Fruit fly (Drosophila melanogaster) whole organism, embryonic: ENCODE measurements around the gene Atg12.

Experiments used
- CG10147 ChIP-seq: fragments of 200-800 bp; sonication (Bioruptor generic); optimal IDR thresholded peaks from 2 replicates; lab custom pipeline; 2019; ENCODE audit warnings: missing biosample characterization, mild to moderate bottlenecking, missing genetic modification characterization, moderate library complexity
- CG10366 ChIP-seq: fragments of 200-800 bp; sonication (Bioruptor generic); IDR thresholded peaks from 2 replicates; pipeline ENCODE4 v1.3.6; 2022; ENCODE audit warnings: missing biosample characterization, missing genetic modification characterization
- CG13775 ChIP-seq: fragments of 200-800 bp; sonication (Bioruptor generic); optimal IDR thresholded peaks from 3 replicates; lab custom pipeline; 2017; ENCODE audit warnings: missing biosample characterization, mild to moderate bottlenecking, missing genetic modification characterization
- CG15479 ChIP-seq: fragments of 200-800 bp; sonication (Bioruptor generic); optimal IDR thresholded peaks from 3 replicates; lab custom pipeline; 2019; ENCODE audit warnings: missing biosample characterization, mild to moderate bottlenecking, missing genetic modification characterization, moderate library complexity
- CG1602 ChIP-seq: fragments of 200-800 bp; sonication (Bioruptor generic); optimal IDR thresholded peaks from 3 replicates; lab custom pipeline; 2016; ENCODE audit warnings: missing biosample characterization, missing genetic modification characterization
- CG16779 ChIP-seq: fragments of 200-800 bp; sonication (Bioruptor generic); IDR thresholded peaks from 2 replicates; pipeline ENCODE4 v1.3.6; 2022; ENCODE audit warnings: missing biosample characterization, missing genetic modification characterization
- CG2120 ChIP-seq: fragments of 200-800 bp; sonication (Bioruptor generic); optimal IDR thresholded peaks from 3 replicates; lab custom pipeline; 2016; ENCODE audit warnings: missing biosample characterization, missing genetic modification characterization
- CG2199 ChIP-seq: fragments of 200-800 bp; sonication (Bioruptor generic); IDR thresholded peaks from 3 replicates; pipeline ENCODE4 v1.3.6; 2022; ENCODE audit warnings: missing biosample characterization, missing genetic modification characterization
- CG5180 ChIP-seq: fragments of 200-800 bp; sonication (Bioruptor generic); optimal IDR thresholded peaks from 3 replicates; lab custom pipeline; 2017; ENCODE audit warnings: missing biosample characterization, missing genetic modification characterization, mild to moderate bottlenecking, moderate library complexity, missing genetic modification reagents
- CG6254 ChIP-seq: fragments of 200-800 bp; sonication (Bioruptor generic); optimal IDR thresholded peaks from 3 replicates; lab custom pipeline; 2017; ENCODE audit warnings: mild to moderate bottlenecking, missing biosample characterization, missing genetic modification reagents, missing genetic modification characterization
- CG7786 ChIP-seq: fragments of 200-800 bp; sonication (Bioruptor generic); optimal IDR thresholded peaks from 2 replicates; lab custom pipeline; 2016; ENCODE audit warnings: missing biosample characterization, missing genetic modification characterization
- CG8388 ChIP-seq: fragments of 200-800 bp; sonication (Bioruptor generic); optimal IDR thresholded peaks from 2 replicates; lab custom pipeline; 2019; ENCODE audit warnings: missing biosample characterization, mild to moderate bottlenecking, missing genetic modification characterization, moderate library complexity
- CG9727 ChIP-seq: fragments of 200-800 bp; sonication (Bioruptor generic); optimal IDR thresholded peaks from 3 replicates; lab custom pipeline; 2017; ENCODE audit warnings: missing biosample characterization, mild to moderate bottlenecking, missing genetic modification characterization
- CG9876 ChIP-seq: fragments of 200-800 bp; sonication (Bioruptor generic); optimal IDR thresholded peaks from 2 replicates; lab custom pipeline; 2016; ENCODE audit warnings: missing biosample characterization, missing genetic modification characterization
- CrebB ChIP-seq: fragments of 200-800 bp; sonication (Bioruptor generic); optimal IDR thresholded peaks from 3 replicates; lab custom pipeline; 2018; ENCODE audit warnings: missing biosample characterization, mild to moderate bottlenecking, missing genetic modification characterization
- D19A ChIP-seq: fragments of 200-800 bp; optimal IDR thresholded peaks from 3 replicates; lab custom pipeline; 2019; ENCODE audit warnings: missing biosample characterization, mild to moderate bottlenecking, missing genetic modification characterization, moderate library complexity
- Drgx ChIP-seq: fragments of 200-800 bp; sonication (Bioruptor generic); IDR thresholded peaks from 2 replicates; pipeline ENCODE4 v1.3.6; 2022; ENCODE audit warnings: missing biosample characterization, missing genetic modification characterization
- Gsc ChIP-seq: fragments of 200-800 bp; sonication (Bioruptor generic); IDR thresholded peaks from 2 replicates; pipeline ENCODE4 v1.3.6; 2022; ENCODE audit warnings: missing biosample characterization, missing genetic modification characterization
- HmgZ ChIP-seq: fragments of 200-800 bp; sonication (Bioruptor generic); optimal IDR thresholded peaks from 2 replicates; lab custom pipeline; 2018; ENCODE audit warnings: missing biosample characterization, mild to moderate bottlenecking, missing genetic modification characterization
- Jarid2 ChIP-seq: fragments of 200-800 bp; sonication (Bioruptor generic); optimal IDR thresholded peaks from 3 replicates; lab custom pipeline; 2017; ENCODE audit warnings: mild to moderate bottlenecking, missing biosample characterization, missing genetic modification reagents, missing genetic modification characterization
- Neu2 ChIP-seq: fragments of 200-800 bp; sonication (Bioruptor generic); optimal IDR thresholded peaks from 3 replicates; lab custom pipeline; 2016; ENCODE audit warnings: missing biosample characterization, missing genetic modification characterization, borderline replicate concordance
- Oli ChIP-seq: fragments of 200-800 bp; sonication (Bioruptor generic); optimal IDR thresholded peaks from 2 replicates; lab custom pipeline; 2018; ENCODE audit warnings: missing biosample characterization, mild to moderate bottlenecking, missing genetic modification characterization, moderate library complexity
- Ptx1 ChIP-seq: fragments of 200-800 bp; sonication (Bioruptor generic); IDR thresholded peaks from 2 replicates; pipeline ENCODE4 v1.3.6; 2022; ENCODE audit warnings: missing biosample characterization, missing genetic modification characterization
- Sox102F ChIP-seq: fragments of 200-800 bp; sonication (Bioruptor generic); optimal IDR thresholded peaks from 2 replicates; lab custom pipeline; 2018; ENCODE audit warnings: missing biosample characterization, mild to moderate bottlenecking, missing genetic modification characterization, moderate library complexity
- Ssrp ChIP-seq: fragments of 200-800 bp; sonication (Bioruptor generic); optimal IDR thresholded peaks from 2 replicates; lab custom pipeline; 2018; ENCODE audit warnings: missing biosample characterization, mild to moderate bottlenecking, missing genetic modification characterization, moderate library complexity
- Tbp ChIP-seq: fragments of >200 bp; optimal IDR thresholded peaks from 2 replicates; lab custom pipeline; 2018; ENCODE audit warnings: missing biosample characterization, missing genetic modification characterization
- ato ChIP-seq: fragments of 200-800 bp; sonication (Bioruptor generic); IDR thresholded peaks from 2 replicates; pipeline ENCODE4 v1.3.6; 2022; ENCODE audit warnings: missing biosample characterization, missing genetic modification characterization; ENCODE audit not compliant: partially characterized antibody
- chinmo ChIP-seq: fragments of 200-800 bp; sonication (Bioruptor generic); IDR thresholded peaks from 4 replicates; pipeline ENCODE4 v1.3.6; 2022; ENCODE audit warnings: missing biosample characterization, missing genetic modification characterization; ENCODE audit not compliant: partially characterized antibody
- cwo ChIP-seq: fragments of 200-800 bp; sonication (Bioruptor generic); optimal IDR thresholded peaks from 3 replicates; lab custom pipeline; 2017; ENCODE audit warnings: missing biosample characterization, missing genetic modification characterization, mild to moderate bottlenecking, moderate library complexity, missing genetic modification reagents
- gem ChIP-seq: fragments of 200-800 bp; sonication (Bioruptor generic); optimal IDR thresholded peaks from 2 replicates; lab custom pipeline; 2019; ENCODE audit warnings: missing biosample characterization, mild to moderate bottlenecking, missing genetic modification characterization, moderate library complexity
- gsb-n ChIP-seq: fragments of 200-800 bp; sonication (Bioruptor generic); optimal IDR thresholded peaks from 3 replicates; lab custom pipeline; 2018; ENCODE audit warnings: missing biosample characterization, mild to moderate bottlenecking, missing genetic modification characterization
- hth ChIP-seq: fragments of >200 bp; optimal IDR thresholded peaks from 2 replicates; lab custom pipeline; 2017; ENCODE audit warnings: inconsistent platforms
- insv ChIP-seq, 2 experiments: fragments of 200-800 bp; sonication (Bioruptor generic); optimal IDR thresholded peaks; 3 replicates each; lab custom pipeline; 2016 to 2018; ENCODE audit warnings: missing biosample characterization in 2 of 2, missing genetic modification characterization in 2 of 2
- lov ChIP-seq, 2 experiments: fragments of 200-800 bp in 1 of 2; fragments of >200 bp in 1 of 2; sonication (Bioruptor generic) in 1 of 2; IDR thresholded peaks in 1 of 2; optimal IDR thresholded peaks in 1 of 2; 2 replicates in 1 of 2; 3 replicates in 1 of 2; pipeline versions ENCODE4 v1.3.6 to Lab custom; 2017 to 2022; ENCODE audit warnings: missing biosample characterization in 1 of 2, missing genetic modification characterization in 1 of 2
- nmo ChIP-seq: fragments of 200-800 bp; sonication (Bioruptor generic); optimal IDR thresholded peaks from 2 replicates; lab custom pipeline; 2018; ENCODE audit warnings: missing biosample characterization, mild to moderate bottlenecking, missing genetic modification characterization, moderate library complexity
- nom ChIP-seq: fragments of 200-800 bp; sonication (Bioruptor generic); optimal IDR thresholded peaks from 2 replicates; lab custom pipeline; 2017; ENCODE audit warnings: missing biosample characterization, missing genetic modification characterization, mild to moderate bottlenecking, moderate library complexity, missing genetic modification reagents
- phol ChIP-seq: fragments of 200-800 bp; sonication (Bioruptor generic); optimal IDR thresholded peaks from 3 replicates; lab custom pipeline; 2018; ENCODE audit warnings: missing biosample characterization, mild to moderate bottlenecking, missing genetic modification characterization, moderate library complexity
- sens ChIP-seq: fragments of 200-800 bp; sonication (Bioruptor generic); peaks from one replicate; lab custom pipeline; 2016; ENCODE audit warnings: missing biosample characterization, missing genetic modification characterization
- sisA ChIP-seq: fragments of 200-800 bp; sonication (Bioruptor generic); IDR thresholded peaks from 2 replicates; pipeline ENCODE4 v1.3.6; 2022; ENCODE audit warnings: missing biosample characterization, missing genetic modification characterization
- sr ChIP-seq: fragments of 200-800 bp; sonication (Bioruptor generic); IDR thresholded peaks from 3 replicates; pipeline ENCODE4 v1.3.6; 2022; ENCODE audit warnings: missing biosample characterization, missing genetic modification characterization
- sug ChIP-seq: fragments of 200-800 bp; optimal IDR thresholded peaks from 2 replicates; lab custom pipeline; 2019; ENCODE audit warnings: missing biosample characterization, mild to moderate bottlenecking, missing genetic modification characterization, moderate library complexity
- trem ChIP-seq: fragments of 200-800 bp; optimal IDR thresholded peaks from 3 replicates; lab custom pipeline; 2019; ENCODE audit warnings: missing biosample characterization, mild to moderate bottlenecking, missing genetic modification characterization, moderate library complexity
- twi ChIP-seq: fragments of 200-800 bp; optimal IDR thresholded peaks from 2 replicates; lab custom pipeline; 2019; ENCODE audit warnings: missing biosample characterization, mild to moderate bottlenecking, missing genetic modification characterization, moderate library complexity
- wek ChIP-seq: fragments of 200-800 bp; sonication (Bioruptor generic); optimal IDR thresholded peaks from 3 replicates; lab custom pipeline; 2018; ENCODE audit warnings: missing biosample characterization, mild to moderate bottlenecking, missing genetic modification characterization, moderate library complexity
- z ChIP-seq: fragments of 200-800 bp; sonication (Bioruptor generic); IDR thresholded peaks from 3 replicates; pipeline ENCODE4 v1.3.6; 2022; ENCODE audit warnings: missing biosample characterization, missing genetic modification characterization
- zen2 ChIP-seq: fragments of 200-800 bp; sonication (Bioruptor generic); IDR thresholded peaks from 3 replicates; pipeline ENCODE4 v1.3.6; 2022; ENCODE audit warnings: missing biosample characterization, missing genetic modification characterization; ENCODE audit not compliant: partially characterized antibody

Atg12 gene

DNA sequence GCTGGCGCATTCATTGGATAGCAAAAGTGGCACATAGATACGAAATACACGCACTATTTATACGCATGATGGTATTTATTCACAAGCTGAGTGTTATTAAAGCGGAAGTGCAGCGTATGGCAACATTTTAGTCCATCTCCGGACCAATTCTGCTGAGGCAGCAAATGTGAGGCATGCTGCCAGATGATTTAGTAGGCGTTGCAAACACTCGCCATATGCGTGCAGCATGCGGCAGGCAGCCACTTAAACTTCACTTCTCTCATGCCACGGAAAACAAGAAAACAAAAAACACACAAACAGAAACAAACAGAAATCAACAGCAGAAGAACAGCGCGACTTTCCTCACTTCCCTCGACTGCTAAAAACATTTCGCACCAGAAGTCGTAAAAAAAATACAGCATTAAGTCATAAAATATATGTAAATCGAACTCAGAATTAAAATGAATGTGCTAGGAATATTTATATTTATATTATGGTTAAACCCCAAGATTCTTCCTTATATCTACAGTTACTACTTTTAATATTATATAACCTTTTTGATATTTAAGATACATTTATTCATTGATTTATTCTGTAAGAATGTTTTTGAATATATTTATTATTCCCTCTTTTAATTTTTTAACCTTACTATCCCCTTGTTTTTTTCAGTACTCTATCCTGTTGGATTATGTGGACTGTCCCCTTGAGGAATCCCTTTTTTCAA, 37.3 kb upstream of the Atg12 start:
- TF ChIP-seq chinmo (GFP tag; lab: Robert Waterston, UW) (no peak), lov (optimal IDR thresholded peaks at IDR 0.05; lab: Kevin White, UChicago) (no peak), lov (GFP tag; IDR thresholded peaks at IDR 0.05; lab: Robert Waterston, UW) (0 out of 3 replicates have a peak, but pooled peaks have one; percentile 50), nom (GFP tag; lab: Kevin White, UChicago) (peak; percentile 49), twi (peak; percentile 99), sens (GFP tag; lab: Kevin White, UChicago) (peak; percentile 58), sr (GFP tag; lab: Robert Waterston, UW) (no peak), CG16779 (GFP tag; lab: Robert Waterston, UW) (peak; percentile 19; the same call in 1 of the 2 replicates), Ptx1 (GFP tag; lab: Robert Waterston, UW) (no peak), CG2199 (GFP tag; lab: Robert Waterston, UW) (peak; percentile 79; the same call in 2 of the 3 replicates)
- TF ChIP-seq, all 482 proteins: peak for 6

dm6 chr3L:12101924-12102383, 34.8 kb upstream of the Atg12 start:
- TF ChIP-seq phol (tag; lab: Kevin White, UChicago) (peak; percentile 63), CG15479 (peak; percentile 38), hth (lab: Kevin White, UChicago) (no peak), HmgZ (tag; lab: Kevin White, UChicago) (no peak), CrebB (no peak), wek (GFP tag; lab: Kevin White, UChicago) (no peak), CG7786 (GFP tag; lab: Kevin White, UChicago) (no peak), CG8388 (GFP tag; lab: Kevin White, UChicago) (peak; percentile 21), Tbp (no peak), CG9876 (GFP tag; lab: Kevin White, UChicago) (no peak), CG10366 (no peak), Drgx (0 out of 2 replicates have a peak, but pooled peaks have one; percentile 18), CG2120 (GFP tag; lab: Kevin White, UChicago) (no peak), sug (tag; lab: Kevin White, UChicago) (no peak), sisA (no peak), CG5180 (GFP tag; lab: Kevin White, UChicago) (no peak), Sox102F (GFP tag; lab: Kevin White, UChicago) (peak; percentile 44), zen2 (GFP tag; lab: Robert Waterston, UW) (no peak), insv (GFP tag; optimal IDR thresholded peaks at IDR 0.05; lab: Kevin White, UChicago) (peak in 1 of 2 experiments; percentile 29), Gsc (GFP tag; lab: Robert Waterston, UW) (no peak), trem (tag; lab: Kevin White, UChicago) (peak; percentile 56), ato (GFP tag; lab: Robert Waterston, UW) (no peak), Neu2 (GFP tag; lab: Kevin White, UChicago) (no peak), gsb-n (tag; lab: Kevin White, UChicago) (no peak), CG16779 (GFP tag; lab: Robert Waterston, UW) (no peak), CG10147 (GFP tag; lab: Kevin White, UChicago) (no peak), CG13775 (GFP tag; lab: Kevin White, UChicago) (peak; percentile 12), nmo (GFP tag; lab: Kevin White, UChicago) (peak; percentile 57), Oli (tag; lab: Kevin White, UChicago) (peak; percentile 26), Jarid2 (GFP tag; lab: Kevin White, UChicago) (no peak), CG9727 (GFP tag; lab: Kevin White, UChicago) (peak; percentile 61), CG1602 (peak; percentile 19), gem (tag; lab: Kevin White, UChicago) (peak; percentile 68), Ssrp (tag; lab: Kevin White, UChicago) (peak; percentile 24), D19A (tag; lab: Kevin White, UChicago) (peak; percentile 28), cwo (GFP tag; lab: Kevin White, UChicago) (no peak), z (GFP tag; lab: Robert Waterston, UW) (no peak), CG6254 (GFP tag; lab: Kevin White, UChicago) (no peak), nom (GFP tag; lab: Kevin White, UChicago) (peak; percentile 16)
